Worm (Caenorhabditis elegans): Measurements from ENCODE around the gene T16A9.3.

The T16A9.3 gene

ce11 chrV:14192870-14193269, 12.4 kb upstream of the T16A9.3 start:
- TF ChIP-seq lin-40 (tag; optimal IDR thresholded peaks at IDR 0.05) (no peak), madf-8 (GFP tag; conservative IDR thresholded peaks at IDR 0.05) (peak; percentile 81), B0019.2 (GFP tag; conservative IDR thresholded peaks at IDR 0.05) (no peak), B0336.3 (GFP tag; IDR thresholded peaks at IDR 0.05) (no peak; the same call in 1 of the 2 replicates), lsy-27 (tag; optimal IDR thresholded peaks at IDR 0.05; ENCODE audit: borderline replicate concordance, insufficient read depth) (no peak), athp-1 (tag; optimal IDR thresholded peaks at IDR 0.05) (peak; percentile 3), sptf-2 (GFP tag; optimal IDR thresholded peaks at IDR 0.05) (no peak), ztf-28 (GFP tag; IDR thresholded peaks at IDR 0.05) (no peak), C06A6.2 (GFP tag; conservative IDR thresholded peaks at IDR 0.05) (no peak), hlh-12 (tag; optimal IDR thresholded peaks at IDR 0.05) (no peak), B0261.1 (tag; optimal IDR thresholded peaks at IDR 0.05) (no peak), ama-1 (optimal IDR thresholded peaks at IDR 0.05) (no peak), ama-1 (GFP tag; optimal IDR thresholded peaks at IDR 0.05) (peak in 1 of 2 experiments; percentile 11), snpc-1.3 (tag; optimal IDR thresholded peaks at IDR 0.05; ENCODE audit: insufficient read depth) (peak; percentile 43), let-607 (tag; optimal IDR thresholded peaks at IDR 0.05) (no peak), T26A5.8 (tag; optimal IDR thresholded peaks at IDR 0.05) (no peak), B0035.1 (tag; optimal IDR thresholded peaks at IDR 0.05) (no peak), lsl-1 (GFP tag; optimal IDR thresholded peaks at IDR 0.05) (peak; percentile 96), hlh-26 (GFP tag; conservative IDR thresholded peaks at IDR 0.05) (no peak), ceh-58 (GFP tag; IDR thresholded peaks at IDR 0.05) (no peak), lin-54 (GFP tag; optimal IDR thresholded peaks at IDR 0.05) (peak; percentile 38), chd-7 (tag; optimal IDR thresholded peaks at IDR 0.05) (no peak), attf-5 (GFP tag; optimal IDR thresholded peaks at IDR 0.05) (no peak), die-1 (tag; optimal IDR thresholded peaks at IDR 0.05) (no peak), efl-1 (GFP tag; optimal IDR thresholded peaks at IDR 0.05) (peak; percentile 14), madf-6 (GFP tag; IDR thresholded peaks at IDR 0.05) (peak; percentile 94), ekl-4 (GFP tag; IDR thresholded peaks at IDR 0.05) (0 out of 2 replicates have a peak, but pooled peaks have one; percentile 21), fkh-3 (tag; optimal IDR thresholded peaks at IDR 0.05) (no peak), snpc-1.1 (tag; optimal IDR thresholded peaks at IDR 0.05; ENCODE audit: insufficient read depth) (no peak), zfh-2 (GFP tag; conservative IDR thresholded peaks at IDR 0.05) (no peak), rec-8 (tag; optimal IDR thresholded peaks at IDR 0.05) (no peak), pha-4 (tag; optimal IDR thresholded peaks at IDR 0.05) (no peak), ZK185.1 (tag; optimal IDR thresholded peaks at IDR 0.05; ENCODE audit: poor library complexity, severe bottlenecking) (no peak), hmg-1.2 (GFP tag; IDR thresholded peaks at IDR 0.05) (no peak), T07F8.4 (tag; optimal IDR thresholded peaks at IDR 0.05) (no peak), Y56A3A.18 (GFP tag; IDR thresholded peaks at IDR 0.05) (no peak), ztf-18 (tag; optimal IDR thresholded peaks at IDR 0.05) (no peak), attf-6 (GFP tag; IDR thresholded peaks at IDR 0.05) (no peak), him-1 (tag; optimal IDR thresholded peaks at IDR 0.05) (peak; percentile 69), C17E4.6 (GFP tag; IDR thresholded peaks at IDR 0.05) (no peak), snpc-3.4 (tag; optimal IDR thresholded peaks at IDR 0.05) (peak; percentile 21), nhr-80 (tag; optimal IDR thresholded peaks at IDR 0.05) (no peak), F55B11.4 (tag; optimal IDR thresholded peaks at IDR 0.05; ENCODE audit: borderline replicate concordance, insufficient read depth) (no peak), Y53G8AR.9 (GFP tag; conservative IDR thresholded peaks at IDR 0.05) (0 out of 2 replicates have a peak, but pooled peaks have one; percentile 17), nfya-1 (tag; optimal IDR thresholded peaks at IDR 0.05; ENCODE audit: borderline replicate concordance, insufficient read depth) (no peak), unc-130 (GFP tag; optimal IDR thresholded peaks at IDR 0.05) (no peak), nfyb-1 (GFP tag; IDR thresholded peaks at IDR 0.05) (no peak), mxl-1 (tag; optimal IDR thresholded peaks at IDR 0.05) (no peak)

Measured in whole organism, young adult.